Fruit fly (Drosophila melanogaster): Measurements from ENCODE around the gene ppk10.

The ppk10 gene

dm6 chr2L:10488484-10489223 lies 36.5 kb upstream of the ppk10 start, which contains the start of the genes Cog4 and CG6144 (continued):
- peak in 1 of 2 experiments; percentile 86 for TF ChIP-seq insv (GFP tag; optimal IDR thresholded peaks at IDR 0.05)
- TF ChIP-seq Oaz (GFP tag; IDR thresholded peaks at IDR 0.05): no peak
- TF ChIP-seq CG7963 (GFP tag; IDR thresholded peaks at IDR 0.05; ENCODE audit: partially characterized antibody): 0 out of 3 replicates have a peak, but pooled peaks have one; percentile 47
- peak in 1 of 3 experiments; percentile 55 for TF ChIP-seq lola (GFP tag; optimal IDR thresholded peaks at IDR 0.05)
- no peak; the same call in 2 of the 3 replicates for TF ChIP-seq tgo (GFP tag; IDR thresholded peaks at IDR 0.05)
- 0 out of 2 replicates have a peak, but pooled peaks have one; percentile 33 for TF ChIP-seq Rfx (GFP tag; IDR thresholded peaks at IDR 0.05)
- no peak for TF ChIP-seq CG18619 (GFP tag; optimal IDR thresholded peaks at IDR 0.05)
- peak; percentile 91 for TF ChIP-seq Dll (GFP tag; IDR thresholded peaks at IDR 0.05; ENCODE audit: partially characterized antibody)
- TF ChIP-seq lilli (GFP tag; optimal IDR thresholded peaks at IDR 0.05): peak; percentile 60
- no peak for TF ChIP-seq prd (optimal IDR thresholded peaks at IDR 0.05)
- peak; percentile 48; the same call in 2 of the 3 replicates for TF ChIP-seq prd (GFP tag; IDR thresholded peaks at IDR 0.05)
- peak; percentile 26; the same call in 1 of the 2 replicates for TF ChIP-seq ato (GFP tag; IDR thresholded peaks at IDR 0.05; ENCODE audit: partially characterized antibody)
- no peak for TF ChIP-seq hkb (optimal IDR thresholded peaks at IDR 0.05)
- TF ChIP-seq hkb (GFP tag; IDR thresholded peaks at IDR 0.05): peak; percentile 49; the same call in 1 of the 2 replicates
- no peak for TF ChIP-seq pan (optimal IDR thresholded peaks at IDR 0.05)
- peak in 1 of 2 experiments; percentile 34 for TF ChIP-seq pan (GFP tag; optimal IDR thresholded peaks at IDR 0.05 in 1 of 2, IDR thresholded peaks at IDR 0.05 in 1 of 2)
- TF ChIP-seq zen2 (GFP tag; IDR thresholded peaks at IDR 0.05; ENCODE audit: partially characterized antibody): peak; percentile 80; the same call in 2 of the 3 replicates
- TF ChIP-seq Xrp1 (GFP tag; IDR thresholded peaks at IDR 0.05): peak; percentile 53; the same call in 1 of the 2 replicates
- peak; percentile 82; the same call in 1 of the 2 replicates for TF ChIP-seq ranshi (GFP tag; IDR thresholded peaks at IDR 0.05)
- peak; percentile 76 for TF ChIP-seq sens (GFP tag)
- peak; percentile 53; the same call in 2 of the 3 replicates for TF ChIP-seq CG14860 (GFP tag; IDR thresholded peaks at IDR 0.05; ENCODE audit: partially characterized antibody)
- TF ChIP-seq Dbx (GFP tag; IDR thresholded peaks at IDR 0.05): peak; percentile 68; the same call in 2 of the 3 replicates
- no peak for TF ChIP-seq pita (GFP tag; optimal IDR thresholded peaks at IDR 0.05)
- no peak for TF ChIP-seq CG5953 (GFP tag; IDR thresholded peaks at IDR 0.05)
- peak in 1 of 2 experiments; percentile 22 for TF ChIP-seq Pdp1 (GFP tag; optimal IDR thresholded peaks at IDR 0.05)
- TF ChIP-seq ci (GFP tag; IDR thresholded peaks at IDR 0.05): 0 out of 3 replicates have a peak, but pooled peaks have one; percentile 34
- TF ChIP-seq CG32532 (GFP tag; IDR thresholded peaks at IDR 0.05): peak; percentile 21; the same call in 1 of the 2 replicates
- TF ChIP-seq Aef1 (GFP tag; IDR thresholded peaks at IDR 0.05): 0 out of 3 replicates have a peak, but pooled peaks have one; percentile 17
- TF ChIP-seq crc (GFP tag; optimal IDR thresholded peaks at IDR 0.05): no peak
- no peak for TF ChIP-seq kni (GFP tag; optimal IDR thresholded peaks at IDR 0.05)
- peak; percentile 44 for TF ChIP-seq CG30403 (GFP tag; optimal IDR thresholded peaks at IDR 0.05)
- no peak for TF ChIP-seq Stat92E (GFP tag; optimal IDR thresholded peaks at IDR 0.05)
- peak; percentile 44 for TF ChIP-seq CG12659 (GFP tag; optimal IDR thresholded peaks at IDR 0.05)
- TF ChIP-seq nau (GFP tag; optimal IDR thresholded peaks at IDR 0.05): no peak
- TF ChIP-seq CG13424 (tag; optimal IDR thresholded peaks at IDR 0.05): peak; percentile 30
- TF ChIP-seq NfI (GFP tag; optimal IDR thresholded peaks at IDR 0.05): no peak
- peak; percentile 51; the same call in 1 of the 2 replicates for TF ChIP-seq nerfin-2 (GFP tag; IDR thresholded peaks at IDR 0.05; ENCODE audit: partially characterized antibody)
- peak; percentile 56 for TF ChIP-seq pum (GFP tag; optimal IDR thresholded peaks at IDR 0.05)
- peak; percentile 80 for TF ChIP-seq CG9932 (GFP tag; IDR thresholded peaks at IDR 0.05)
- TF ChIP-seq CG18476 (GFP tag; optimal IDR thresholded peaks at IDR 0.05): peak; percentile 0
- no peak for TF ChIP-seq Six4 (GFP tag; optimal IDR thresholded peaks at IDR 0.05)
- no peak for TF ChIP-seq CG11723 (GFP tag; optimal IDR thresholded peaks at IDR 0.05)
- TF ChIP-seq lmd (GFP tag; IDR thresholded peaks at IDR 0.05): no peak
- TF ChIP-seq CG16779 (GFP tag; IDR thresholded peaks at IDR 0.05): no peak
- peak; percentile 88 for TF ChIP-seq CG13287 (GFP tag; IDR thresholded peaks at IDR 0.05; ENCODE audit: partially characterized antibody)
- TF ChIP-seq tna (GFP tag; IDR thresholded peaks at IDR 0.05; ENCODE audit: partially characterized antibody): peak; percentile 62
- peak; percentile 61 for TF ChIP-seq CG9797 (GFP tag; optimal IDR thresholded peaks at IDR 0.05)
- TF ChIP-seq sisA (GFP tag; IDR thresholded peaks at IDR 0.05): peak; percentile 21; the same call in 1 of the 2 replicates

All from whole organism, embryonic.